Worm (Caenorhabditis elegans) whole organism, L2 larva: ENCODE data around the gene F01D4.5.
A peak's percentile ranks its signal among the peaks of the same experiment; 100 is the strongest.

Source experiments
- C34F6.9 ChIP-seq: fragments of 150-350 bp; optimal IDR thresholded peaks from 2 replicates; lab custom pipeline; 2014; ENCODE audit warnings: missing biosample characterization, missing genetic modification characterization
- F13H6.1 ChIP-seq: sonication (generic microtip); optimal IDR thresholded peaks from 2 replicates; lab custom pipeline; 2016; ENCODE audit warnings: missing genetic modification characterization, missing compliant biosample characterization
- R02D3.7 ChIP-seq: fragments of 150-350 bp; optimal IDR thresholded peaks from 2 replicates; lab custom pipeline; 2014; ENCODE audit warnings: missing biosample characterization, missing genetic modification characterization
- Y55F3AM.14 ChIP-seq: fragments of 200-800 bp; sonication (Bioruptor generic); optimal IDR thresholded peaks from 2 replicates; lab custom pipeline; 2018; ENCODE audit warnings: mild to moderate bottlenecking, missing genetic modification characterization, missing compliant biosample characterization
- ZK546.5 ChIP-seq: sonication (generic microtip); optimal IDR thresholded peaks from 2 replicates; lab custom pipeline; 2017; ENCODE audit warnings: missing biosample characterization, missing genetic modification characterization
- alr-1 ChIP-seq: fragments of 150-350 bp; optimal IDR thresholded peaks from 2 replicates; lab custom pipeline; 2014; ENCODE audit warnings: missing biosample characterization, missing genetic modification characterization
- aly-2 ChIP-seq: fragments of 150-350 bp; optimal IDR thresholded peaks from 2 replicates; lab custom pipeline; 2014; ENCODE audit warnings: missing biosample characterization, missing genetic modification characterization
- ama-1 ChIP-seq: fragments of 150-350 bp; optimal IDR thresholded peaks from 2 replicates; lab custom pipeline; 2018; ENCODE audit warnings: inconsistent platforms
- blmp-1 ChIP-seq: sonication (generic microtip); optimal IDR thresholded peaks from 2 replicates; lab custom pipeline; 2017; ENCODE audit warnings: missing genetic modification characterization, mild to moderate bottlenecking, missing compliant biosample characterization, antibody characterized with exemption, moderate library complexity; ENCODE audit not compliant: insufficient read depth
- ceh-16 ChIP-seq: fragments of 150-350 bp; optimal IDR thresholded peaks from 2 replicates; lab custom pipeline; 2014; ENCODE audit warnings: missing biosample characterization, missing genetic modification characterization
- ceh-82 ChIP-seq: fragments of 150-350 bp; optimal IDR thresholded peaks from 2 replicates; lab custom pipeline; 2014; ENCODE audit warnings: missing biosample characterization, missing genetic modification characterization
- crh-2 ChIP-seq: sonication (generic microtip); optimal IDR thresholded peaks from 2 replicates; lab custom pipeline; 2017; ENCODE audit warnings: missing biosample characterization, missing genetic modification characterization
- dmd-4 ChIP-seq: sonication (generic microtip); optimal IDR thresholded peaks from 2 replicates; lab custom pipeline; 2017; ENCODE audit warnings: missing biosample characterization, missing genetic modification characterization
- egl-27 ChIP-seq: sonication (generic microtip); optimal IDR thresholded peaks from 3 replicates; lab custom pipeline; 2017; ENCODE audit warnings: missing biosample characterization, missing genetic modification reagents, missing genetic modification characterization
- elt-1 ChIP-seq: fragments of 150-350 bp; optimal IDR thresholded peaks from 2 replicates; lab custom pipeline; 2014; ENCODE audit warnings: missing biosample characterization, missing genetic modification characterization
- elt-3 ChIP-seq: sonication (generic microtip); optimal IDR thresholded peaks from 2 replicates; lab custom pipeline; 2017; ENCODE audit warnings: missing biosample characterization, missing genetic modification characterization
- fos-1 ChIP-seq: fragments of 150-350 bp; optimal IDR thresholded peaks from 2 replicates; lab custom pipeline; 2014; ENCODE audit warnings: missing biosample characterization, missing genetic modification characterization
- gmeb-1 ChIP-seq: fragments of 150-350 bp; optimal IDR thresholded peaks from 2 replicates; lab custom pipeline; 2014; ENCODE audit warnings: missing biosample characterization, missing genetic modification characterization
- lin-11 ChIP-seq: fragments of 150-350 bp; sonication (generic microtip); optimal IDR thresholded peaks from 2 replicates; lab custom pipeline; 2014; ENCODE audit warnings: missing biosample characterization, missing genetic modification characterization, inconsistent platforms, mixed read lengths
- lin-13 ChIP-seq: fragments of 150-350 bp; optimal IDR thresholded peaks from 2 replicates; lab custom pipeline; 2014; ENCODE audit warnings: missing biosample characterization, missing genetic modification reagents, missing genetic modification characterization
- lin-39 ChIP-seq: fragments of 150-350 bp; optimal IDR thresholded peaks from 2 replicates; lab custom pipeline; 2014; ENCODE audit warnings: missing biosample characterization, missing genetic modification reagents, missing genetic modification characterization
- lsy-2 ChIP-seq, 2 experiments: fragments of 150-350 bp in 1 of 2; sonication (generic microtip) in 1 of 2; optimal IDR thresholded peaks; 2 replicates each; lab custom pipeline; 2014 to 2017; ENCODE audit warnings: missing biosample characterization in 2 of 2, missing genetic modification characterization in 2 of 2
- mab-5 ChIP-seq: fragments of 150-350 bp; optimal IDR thresholded peaks from 2 replicates; lab custom pipeline; 2014; ENCODE audit warnings: missing biosample characterization, missing genetic modification characterization
- mbf-1 ChIP-seq: sonication (generic microtip); optimal IDR thresholded peaks from 2 replicates; lab custom pipeline; 2017; ENCODE audit warnings: missing biosample characterization, missing genetic modification characterization
- mdl-1 ChIP-seq, 2 experiments: fragments of 150-350 bp in 1 of 2; sonication (generic microtip) in 1 of 2; optimal IDR thresholded peaks; 2 replicates each; lab custom pipeline; 2017; ENCODE audit warnings: missing biosample characterization in 2 of 2, missing genetic modification characterization in 2 of 2
- nhr-10 ChIP-seq: sonication (generic microtip); optimal IDR thresholded peaks from 2 replicates; lab custom pipeline; 2017; ENCODE audit warnings: missing biosample characterization, missing genetic modification characterization
- nhr-11 ChIP-seq: fragments of 150-350 bp; optimal IDR thresholded peaks from 2 replicates; lab custom pipeline; 2014; ENCODE audit warnings: missing biosample characterization, missing genetic modification characterization
- nhr-12 ChIP-seq: fragments of 150-350 bp; optimal IDR thresholded peaks from 2 replicates; lab custom pipeline; 2014; ENCODE audit warnings: missing biosample characterization, missing genetic modification characterization
- nhr-129 ChIP-seq: fragments of 150-350 bp; optimal IDR thresholded peaks from 2 replicates; lab custom pipeline; 2014; ENCODE audit warnings: missing biosample characterization, missing genetic modification characterization
- nhr-21 ChIP-seq: fragments of 150-350 bp; optimal IDR thresholded peaks from 2 replicates; lab custom pipeline; 2014; ENCODE audit warnings: missing biosample characterization, missing genetic modification characterization
- nhr-23 ChIP-seq: fragments of 150-350 bp; optimal IDR thresholded peaks from 2 replicates; lab custom pipeline; 2014; ENCODE audit warnings: missing biosample characterization, missing genetic modification reagents, missing genetic modification characterization
- nhr-237 ChIP-seq: fragments of 150-350 bp; optimal IDR thresholded peaks from 2 replicates; lab custom pipeline; 2014; ENCODE audit warnings: missing biosample characterization, missing genetic modification characterization
- nhr-25 ChIP-seq: fragments of 150-350 bp; sonication (generic microtip); optimal IDR thresholded peaks from 3 replicates; lab custom pipeline; 2014; ENCODE audit warnings: missing biosample characterization, missing genetic modification characterization
- nhr-6 ChIP-seq: fragments of 150-350 bp; optimal IDR thresholded peaks from 2 replicates; lab custom pipeline; 2014; ENCODE audit warnings: missing biosample characterization, missing genetic modification characterization
- nhr-77 ChIP-seq: fragments of 150-350 bp; optimal IDR thresholded peaks from 2 replicates; lab custom pipeline; 2014; ENCODE audit warnings: missing biosample characterization, missing genetic modification characterization
- peb-1 ChIP-seq: fragments of 150-350 bp; optimal IDR thresholded peaks from 2 replicates; lab custom pipeline; 2014; ENCODE audit warnings: missing biosample characterization, missing genetic modification characterization
- sem-4 ChIP-seq: fragments of 150-350 bp; optimal IDR thresholded peaks from 2 replicates; lab custom pipeline; 2014; ENCODE audit warnings: missing biosample characterization, missing genetic modification reagents, missing genetic modification characterization
- skn-1 ChIP-seq: sonication (generic microtip); optimal IDR thresholded peaks from 2 replicates; lab custom pipeline; 2017; ENCODE audit warnings: missing biosample characterization, missing genetic modification characterization
- sma-3 ChIP-seq: sonication (generic microtip); optimal IDR thresholded peaks from 2 replicates; lab custom pipeline; 2016; ENCODE audit warnings: missing genetic modification reagents, missing genetic modification characterization, missing compliant biosample characterization
- sma-9 ChIP-seq, 2 experiments: fragments of 150-350 bp in 1 of 2; sonication (generic microtip) in 1 of 2; optimal IDR thresholded peaks; 2 replicates each; lab custom pipeline; 2014 to 2016; ENCODE audit warnings: missing genetic modification characterization in 2 of 2, mild to moderate bottlenecking in 1 of 2, missing biosample characterization in 1 of 2, missing compliant biosample characterization in 1 of 2, missing genetic modification reagents in 1 of 2, moderate library complexity in 1 of 2
- snpc-4 ChIP-seq: fragments of 150-350 bp; optimal IDR thresholded peaks from 2 replicates; lab custom pipeline; 2014; ENCODE audit warnings: missing biosample characterization, missing genetic modification characterization
- unc-39 ChIP-seq: fragments of 150-350 bp; optimal IDR thresholded peaks from 2 replicates; lab custom pipeline; 2014; ENCODE audit warnings: missing biosample characterization, missing genetic modification characterization
- unc-55 ChIP-seq: fragments of 150-350 bp; sonication (generic microtip); optimal IDR thresholded peaks from 3 replicates; lab custom pipeline; 2014; ENCODE audit warnings: missing biosample characterization, missing genetic modification reagents, missing genetic modification characterization
- unc-62 ChIP-seq: fragments of 150-350 bp; optimal IDR thresholded peaks from 2 replicates; lab custom pipeline; 2014; ENCODE audit warnings: missing biosample characterization, missing genetic modification reagents, missing genetic modification characterization
- zag-1 ChIP-seq: fragments of 150-350 bp; optimal IDR thresholded peaks from 2 replicates; lab custom pipeline; 2014; ENCODE audit warnings: missing biosample characterization, missing genetic modification characterization
- ztf-1 ChIP-seq: fragments of 200-800 bp; sonication (Bioruptor generic); conservative IDR thresholded peaks from 2 replicates; pipeline ENCODE4 v1.3.6; 2022; ENCODE audit warnings: missing genetic modification characterization, missing compliant biosample characterization
- ztf-11 ChIP-seq: sonication (generic microtip); optimal IDR thresholded peaks from 2 replicates; lab custom pipeline; 2017; ENCODE audit warnings: missing biosample characterization, missing genetic modification characterization
- ztf-4 ChIP-seq: fragments of 150-350 bp; optimal IDR thresholded peaks from 2 replicates; lab custom pipeline; 2014; ENCODE audit warnings: missing biosample characterization, missing genetic modification characterization

F01D4.5 gene

ce11 chrIV:10511432-10511831 lies 28.0 kb upstream of the F01D4.5 start (continued):
- TF ChIP-seq nhr-23 (tag; lab: Kevin White, UChicago) (no peak), nhr-10 (tag; lab: Kevin White, UChicago) (no peak), snpc-4 (tag; lab: Kevin White, UChicago) (no peak), mab-5 (no peak), elt-3 (tag; lab: Kevin White, UChicago) (no peak), elt-1 (tag; lab: Kevin White, UChicago) (no peak), ZK546.5 (tag; lab: Kevin White, UChicago) (no peak), nhr-12 (tag; lab: Kevin White, UChicago) (no peak), sma-9 (GFP tag; optimal IDR thresholded peaks at IDR 0.05; lab: Kevin White, UChicago) (peak; percentile 65), sma-9 (tag; optimal IDR thresholded peaks at IDR 0.05; lab: Kevin White, UChicago) (no peak), alr-1 (no peak), ztf-1 (GFP tag; lab: Robert Waterston, UW) (no peak), unc-55 (GFP tag; lab: Kevin White, UChicago) (peak; percentile 38), nhr-25 (tag; lab: Kevin White, UChicago) (no peak), peb-1 (tag; lab: Kevin White, UChicago) (no peak), nhr-21 (tag; lab: Kevin White, UChicago) (peak; percentile 11), sma-3 (GFP tag; lab: Kevin White, UChicago) (peak; percentile 33), blmp-1 (no peak)

- TF ChIP-seq mdl-1 (tag; optimal IDR thresholded peaks at IDR 0.05; lab: Kevin White, UChicago) = peak in 1 of 2 experiments; percentile 6
- no peak for TF ChIP-seq blmp-1
- no peak for TF ChIP-seq Y55F3AM.14
- TF ChIP-seq ZK546.5 (tag; lab: Kevin White, UChicago) = no peak
- TF ChIP-seq lsy-2 (tag; optimal IDR thresholded peaks at IDR 0.05; lab: Kevin White, UChicago) = peak in 1 of 2 experiments; percentile 45
- TF ChIP-seq aly-2 = no peak
- TF ChIP-seq nhr-6 (tag; lab: Kevin White, UChicago) = no peak
- no peak for TF ChIP-seq nhr-23 (tag; lab: Kevin White, UChicago)
- TF ChIP-seq snpc-4 (tag; lab: Kevin White, UChicago) = no peak
- TF ChIP-seq crh-2 (tag; lab: Kevin White, UChicago) = peak; percentile 32
- TF ChIP-seq R02D3.7 = no peak
- peak; percentile 19 for TF ChIP-seq zag-1 (tag; lab: Kevin White, UChicago)
- TF ChIP-seq nhr-25 (tag; lab: Kevin White, UChicago) = no peak
- TF ChIP-seq nhr-21 (tag; lab: Kevin White, UChicago) = no peak
- peak; percentile 24 for TF ChIP-seq lin-13 (GFP tag; lab: Kevin White, UChicago)
- no peak for TF ChIP-seq elt-3 (tag; lab: Kevin White, UChicago)
- no peak for TF ChIP-seq fos-1 (tag; lab: Kevin White, UChicago)
- TF ChIP-seq gmeb-1 (tag; lab: Kevin White, UChicago) = no peak
- TF ChIP-seq ztf-11 (tag; lab: Kevin White, UChicago) = no peak
- TF ChIP-seq nhr-12 (tag; lab: Kevin White, UChicago) = no peak
- TF ChIP-seq nhr-10 (tag; lab: Kevin White, UChicago) = no peak
- TF ChIP-seq lin-39 (tag; lab: Kevin White, UChicago) = no peak
- no peak for TF ChIP-seq unc-39 (tag; lab: Kevin White, UChicago)
- no peak for TF ChIP-seq ztf-4 (tag; lab: Kevin White, UChicago)
- TF ChIP-seq skn-1 (tag; lab: Kevin White, UChicago) = no peak
- TF ChIP-seq sma-3 (GFP tag; lab: Kevin White, UChicago) = no peak
- no peak for TF ChIP-seq mbf-1 (tag; lab: Kevin White, UChicago)
- TF ChIP-seq mab-5 = no peak
- TF ChIP-seq sem-4 = no peak
- no peak for TF ChIP-seq lin-11 (tag; lab: Kevin White, UChicago)
- no peak for TF ChIP-seq nhr-11
- TF ChIP-seq ztf-1 (GFP tag; lab: Robert Waterston, UW) = no peak
- no peak for TF ChIP-seq ceh-16
- peak; percentile 57 for TF ChIP-seq sma-9 (GFP tag; optimal IDR thresholded peaks at IDR 0.05; lab: Kevin White, UChicago)
- no peak for TF ChIP-seq sma-9 (tag; optimal IDR thresholded peaks at IDR 0.05; lab: Kevin White, UChicago)
- TF ChIP-seq alr-1 = no peak
- no peak for TF ChIP-seq egl-27 (tag; lab: Kevin White, UChicago)
- TF ChIP-seq dmd-4 (tag; lab: Kevin White, UChicago) = no peak
- no peak for TF ChIP-seq elt-1 (tag; lab: Kevin White, UChicago)
- no peak for TF ChIP-seq peb-1 (tag; lab: Kevin White, UChicago)
- no peak for TF ChIP-seq unc-62 (GFP tag; lab: Kevin White, UChicago)
- TF ChIP-seq ama-1 (lab: Kevin White, UChicago) = no peak
- peak; percentile 46 for TF ChIP-seq unc-55 (GFP tag; lab: Kevin White, UChicago)
- no peak for TF ChIP-seq nhr-237 (tag; lab: Kevin White, UChicago)
- peak; percentile 72 for TF ChIP-seq C34F6.9
- TF ChIP-seq nhr-129 (tag; lab: Kevin White, UChicago) = peak; percentile 25
- peak; percentile 1 for TF ChIP-seq F13H6.1 (tag; lab: Kevin White, UChicago)
- no peak for TF ChIP-seq nhr-77 (tag; lab: Kevin White, UChicago)
- TF ChIP-seq ceh-82 (tag; lab: Kevin White, UChicago) = no peak
- TF ChIP-seq, all 48 proteins: peak for 10
These were observed 24.1 kb upstream of the F01D4.5 start for ce11 chrIV:10507586-10507985.
